Fruit fly (Drosophila melanogaster) whole organism, pupa: ENCODE data around the gene CG43922.

Source experiments
- CG13204 ChIP-seq: fragments of 200-800 bp; sonication (Bioruptor generic); optimal IDR thresholded peaks from 2 replicates; lab custom pipeline; 2018; ENCODE audit warnings: missing biosample characterization, mild to moderate bottlenecking, missing genetic modification characterization, moderate library complexity
- CG15710 ChIP-seq: fragments of 200-800 bp; sonication (Bioruptor generic); optimal IDR thresholded peaks from 2 replicates; lab custom pipeline; 2018; ENCODE audit warnings: missing biosample characterization, mild to moderate bottlenecking, missing genetic modification characterization, moderate library complexity
- CG4496 ChIP-seq: fragments of 200-800 bp; sonication (Bioruptor generic); IDR thresholded peaks from 3 replicates; pipeline ENCODE4 v1.3.6; 2022; ENCODE audit warnings: missing biosample characterization, missing genetic modification characterization
- EcR ChIP-seq: fragments of 200-800 bp; sonication (Bioruptor generic); optimal IDR thresholded peaks from 3 replicates; lab custom pipeline; 2019; ENCODE audit warnings: missing biosample characterization, missing genetic modification characterization, mild to moderate bottlenecking, moderate library complexity, missing genetic modification reagents
- Pif1A ChIP-seq: fragments of 200-800 bp; sonication (Bioruptor generic); optimal IDR thresholded peaks from 3 replicates; lab custom pipeline; 2016; ENCODE audit warnings: missing biosample characterization, missing genetic modification characterization
- gl ChIP-seq: fragments of 200-800 bp; sonication (Bioruptor generic); optimal IDR thresholded peaks from 2 replicates; lab custom pipeline; 2018; ENCODE audit warnings: missing biosample characterization, mild to moderate bottlenecking, missing genetic modification characterization

dm6 chr2L:6339010-6339897, 30.7 kb upstream of the CG43922 start:
- TF ChIP-seq CG13204 (peak; percentile 99), CG4496 (peak; percentile 42), CG15710 (no peak), gl (tag; lab: Kevin White, UChicago) (peak; percentile 77), EcR (GFP tag; lab: Kevin White, UChicago) (peak; percentile 81), Pif1A (GFP tag; lab: Kevin White, UChicago) (no peak)
